Worm (Caenorhabditis elegans): ENCODE results near the gene ragc-1.

ce11 chrIV:11601721-11602405, 2.9 kb downstream of the ragc-1 start:
- TF ChIP-seq F13C5.2 (tag; optimal IDR thresholded peaks at IDR 0.05) (peak; percentile 72), tra-4 (tag; optimal IDR thresholded peaks at IDR 0.05) (peak; percentile 41), ama-1 (optimal IDR thresholded peaks at IDR 0.05) (peak; percentile 71)
